Fruit fly (Drosophila melanogaster): ENCODE results near the gene CG32486.
A peak's percentile ranks its signal among the peaks of the same experiment; 100 is the strongest.

Gene CG32486

DNA sequence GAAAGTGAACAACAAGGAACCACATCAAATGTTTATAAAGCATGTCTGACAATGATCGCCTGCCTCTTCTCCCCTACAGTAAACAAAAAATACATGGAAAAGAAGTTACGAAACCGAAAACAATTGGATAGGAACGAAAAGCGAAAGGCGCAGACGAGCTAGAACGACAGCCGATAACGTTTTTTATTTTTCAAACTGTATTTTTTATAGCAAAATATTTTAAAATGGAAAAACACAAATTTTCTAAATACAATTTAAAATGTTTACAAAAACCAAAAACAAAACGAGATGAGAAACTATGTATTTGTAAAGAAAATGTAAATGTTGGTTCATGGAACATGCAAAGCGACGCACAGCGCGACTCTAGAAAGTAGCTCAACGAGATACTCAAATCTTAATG, 18.4 kb upstream of the CG32486 start:
- TF ChIP-seq CG7101 (tag; optimal IDR thresholded peaks at IDR 0.05) (no peak), kay (GFP tag; ENCODE audit: borderline replicate concordance) (peak; percentile 87), Hr96 (GFP tag; optimal IDR thresholded peaks at IDR 0.05) (no peak), Clk (GFP tag; optimal IDR thresholded peaks at IDR 0.05) (no peak)

DNA sequence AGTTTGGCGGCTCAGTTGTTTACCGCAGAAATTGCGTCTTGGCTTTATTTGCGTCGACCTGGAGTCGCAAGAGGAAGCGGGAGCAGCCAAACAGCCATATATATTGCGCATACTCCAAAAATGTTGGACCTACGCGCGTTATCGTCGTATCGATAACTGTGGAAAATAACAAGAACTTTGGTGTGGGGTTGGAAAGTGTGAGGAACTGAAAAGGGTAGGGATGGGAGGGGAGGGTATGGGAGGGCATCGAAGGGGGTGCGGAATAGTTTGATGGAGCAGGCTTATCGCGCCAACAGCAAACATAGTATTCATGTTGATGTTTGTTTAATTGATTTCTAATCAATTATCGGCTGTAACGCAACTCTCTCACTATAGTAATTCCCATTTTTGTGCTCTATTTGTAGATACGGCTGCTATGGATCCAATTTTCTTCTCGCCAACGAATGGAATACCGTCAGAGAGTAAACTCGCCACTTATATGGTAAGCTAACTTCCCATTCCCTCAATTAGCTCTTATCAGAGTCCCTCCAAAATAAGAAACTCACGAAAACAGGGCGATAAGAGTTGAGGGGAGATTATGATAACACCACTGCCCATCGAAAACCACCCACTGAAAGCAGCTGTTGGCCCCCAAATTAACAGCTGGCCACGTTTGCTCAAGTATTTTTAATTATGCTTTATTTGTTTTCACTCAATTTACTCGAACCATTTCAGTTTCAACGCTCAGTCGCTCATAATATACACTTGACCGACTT, 12.9 kb upstream of the CG32486 start:
- TF ChIP-seq CG7101 (tag; optimal IDR thresholded peaks at IDR 0.05) (peak; percentile 7), CG12768 (GFP tag; optimal IDR thresholded peaks at IDR 0.05) (peak; percentile 12), CG33017 (tag; optimal IDR thresholded peaks at IDR 0.05) (no peak), kay (GFP tag; ENCODE audit: borderline replicate concordance) (peak; percentile 71), CG5204 (GFP tag; optimal IDR thresholded peaks at IDR 0.05) (no peak), tj (GFP tag; optimal IDR thresholded peaks at IDR 0.05) (no peak), cic (GFP tag; optimal IDR thresholded peaks at IDR 0.05) (peak; percentile 82)

dm6 chr3L:3081966-3082516, 11.4 kb upstream of the CG32486 start:
- TF ChIP-seq cnc (optimal IDR thresholded peaks at IDR 0.05) (peak; percentile 55 to 61), toe (GFP tag; optimal IDR thresholded peaks at IDR 0.05) (no peak), ovo (GFP tag; optimal IDR thresholded peaks at IDR 0.05) (no peak), kay (GFP tag; ENCODE audit: borderline replicate concordance) (no peak), tj (GFP tag; optimal IDR thresholded peaks at IDR 0.05) (peak; percentile 99), Crg-1 (GFP tag; optimal IDR thresholded peaks at IDR 0.05) (no peak)

DNA sequence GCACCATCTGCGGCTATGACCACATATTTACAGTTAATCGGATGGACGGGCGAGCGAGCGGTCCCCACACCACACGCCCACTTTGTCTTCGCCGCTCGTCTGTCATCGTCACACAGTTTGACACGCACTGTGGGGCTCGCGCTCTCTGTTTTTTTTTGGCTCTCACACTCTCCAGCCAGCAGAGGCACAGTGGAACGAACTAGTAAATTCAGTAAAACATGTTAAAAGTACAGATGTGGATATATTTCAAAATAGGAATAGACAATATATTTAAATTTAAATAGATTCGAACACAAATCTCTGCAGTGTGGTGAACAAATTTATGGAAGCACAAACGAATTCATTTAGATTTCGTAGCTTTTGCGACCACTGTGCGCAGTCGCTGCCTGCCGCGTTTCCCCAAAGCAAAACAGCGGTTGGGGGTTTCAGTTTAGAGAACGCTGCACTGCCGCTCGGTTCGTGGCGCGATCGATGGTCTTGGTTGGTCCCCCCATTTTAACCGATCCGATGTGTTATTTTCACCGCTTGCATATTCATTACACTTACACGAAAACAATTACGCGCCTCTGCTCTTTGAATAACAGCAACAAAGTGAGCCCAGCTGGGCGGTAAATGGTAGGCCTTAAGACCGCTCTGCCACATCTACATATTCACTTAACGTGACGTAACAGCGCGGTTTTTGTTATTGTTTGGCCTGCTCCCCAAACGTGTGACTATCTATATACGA, 10.7 kb upstream of the CG32486 start:
- TF ChIP-seq CG33017 (tag; optimal IDR thresholded peaks at IDR 0.05) (peak; percentile 98), cic (GFP tag; optimal IDR thresholded peaks at IDR 0.05) (peak; percentile 92), CG14711 (tag; optimal IDR thresholded peaks at IDR 0.05) (peak; percentile 94), CG7101 (tag; optimal IDR thresholded peaks at IDR 0.05) (peak; percentile 98), tj (GFP tag; optimal IDR thresholded peaks at IDR 0.05) (peak; percentile 83), cnc (optimal IDR thresholded peaks at IDR 0.05) (no peak), Mnt (GFP tag; optimal IDR thresholded peaks at IDR 0.05) (peak; percentile 97), ovo (GFP tag; optimal IDR thresholded peaks at IDR 0.05) (peak; percentile 93), CG7045 (GFP tag; optimal IDR thresholded peaks at IDR 0.05) (peak; percentile 97), Clk (GFP tag; optimal IDR thresholded peaks at IDR 0.05) (peak; percentile 96), pad (GFP tag; optimal IDR thresholded peaks at IDR 0.05) (peak; percentile 85), Crg-1 (GFP tag; optimal IDR thresholded peaks at IDR 0.05) (peak; percentile 97), CG12768 (GFP tag; optimal IDR thresholded peaks at IDR 0.05) (peak; percentile 98), CG1620 (GFP tag; optimal IDR thresholded peaks at IDR 0.05) (peak; percentile 98), CG11617 (GFP tag; optimal IDR thresholded peaks at IDR 0.05) (peak; percentile 98), CG5204 (GFP tag; optimal IDR thresholded peaks at IDR 0.05) (peak; percentile 97), toe (GFP tag; optimal IDR thresholded peaks at IDR 0.05) (peak; percentile 97), bab1 (GFP tag; optimal IDR thresholded peaks at IDR 0.05) (peak; percentile 98), Hr96 (GFP tag; optimal IDR thresholded peaks at IDR 0.05) (peak; percentile 97), kay (GFP tag; ENCODE audit: borderline replicate concordance) (peak; percentile 99)

DNA sequence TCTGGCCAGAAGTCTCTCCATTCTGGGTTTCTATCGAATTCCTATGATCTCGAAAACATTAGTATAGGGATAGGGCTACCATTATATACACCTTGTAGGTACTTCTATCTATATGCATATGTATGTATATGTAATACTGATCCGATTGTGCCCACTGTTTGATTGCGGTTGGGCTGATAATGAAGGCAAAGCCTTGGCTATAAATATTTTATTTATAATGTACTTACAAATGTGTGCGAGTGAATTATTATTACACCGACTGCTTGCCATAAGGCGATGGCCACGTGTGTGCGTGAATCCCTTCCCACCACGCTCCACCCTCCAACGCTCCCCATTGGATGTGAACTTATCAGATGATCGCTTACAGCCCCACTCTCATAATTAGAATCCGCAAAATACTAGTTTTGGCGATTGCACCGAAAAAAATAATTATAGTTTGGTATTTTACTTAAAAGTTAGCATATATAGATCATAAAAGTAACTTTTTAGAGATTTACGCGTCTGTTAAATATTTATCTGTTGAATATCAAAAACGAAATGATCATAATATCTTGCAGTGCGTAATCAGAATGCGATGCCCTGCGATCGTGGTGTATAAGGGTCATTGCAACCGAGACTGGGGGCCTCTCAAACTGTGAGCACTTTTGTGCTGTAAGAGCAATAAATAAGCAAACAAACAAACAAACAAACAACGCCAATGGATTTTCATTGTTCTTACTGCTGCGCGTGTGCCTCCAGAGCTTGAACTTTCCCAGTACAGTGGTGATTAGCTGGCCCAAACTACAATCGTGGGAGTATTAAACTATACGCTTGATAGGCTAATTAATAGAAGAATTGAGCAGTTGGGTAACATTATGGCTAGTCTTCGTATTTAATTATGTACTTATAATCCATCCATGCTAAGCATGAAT, 9.7 kb upstream of the CG32486 start:
- TF ChIP-seq Crg-1 (GFP tag; optimal IDR thresholded peaks at IDR 0.05): no peak
- peak; percentile 4 for TF ChIP-seq Clk (GFP tag; optimal IDR thresholded peaks at IDR 0.05)
- TF ChIP-seq kay (GFP tag; ENCODE audit: borderline replicate concordance): peak; percentile 92
- TF ChIP-seq CG12768 (GFP tag; optimal IDR thresholded peaks at IDR 0.05): peak; percentile 57
- TF ChIP-seq tj (GFP tag; optimal IDR thresholded peaks at IDR 0.05): no peak
- TF ChIP-seq CG14711 (tag; optimal IDR thresholded peaks at IDR 0.05): peak; percentile 50
- TF ChIP-seq CG5204 (GFP tag; optimal IDR thresholded peaks at IDR 0.05): no peak
- TF ChIP-seq CG7101 (tag; optimal IDR thresholded peaks at IDR 0.05): no peak
- TF ChIP-seq Hr96 (GFP tag; optimal IDR thresholded peaks at IDR 0.05): no peak
- TF ChIP-seq CG1620 (GFP tag; optimal IDR thresholded peaks at IDR 0.05): no peak
- no peak for TF ChIP-seq bab1 (GFP tag; optimal IDR thresholded peaks at IDR 0.05)
- peak; percentile 49 for TF ChIP-seq Mnt (GFP tag; optimal IDR thresholded peaks at IDR 0.05)
- TF ChIP-seq ovo (GFP tag; optimal IDR thresholded peaks at IDR 0.05): no peak
- TF ChIP-seq toe (GFP tag; optimal IDR thresholded peaks at IDR 0.05): no peak
- no peak for TF ChIP-seq CG11617 (GFP tag; optimal IDR thresholded peaks at IDR 0.05)
- no peak for TF ChIP-seq cnc (optimal IDR thresholded peaks at IDR 0.05)
- TF ChIP-seq CG7045 (GFP tag; optimal IDR thresholded peaks at IDR 0.05): no peak
- TF ChIP-seq cic (GFP tag; optimal IDR thresholded peaks at IDR 0.05): peak; percentile 79
- peak; percentile 68 for TF ChIP-seq CG33017 (tag; optimal IDR thresholded peaks at IDR 0.05)
- no peak for TF ChIP-seq pad (GFP tag; optimal IDR thresholded peaks at IDR 0.05)

All from whole organism, adult.